Fruit fly (Drosophila melanogaster) whole organism, embryonic: ENCODE results near the gene CG2493.

ENCODE experiments used
- Aef1 ChIP-seq: fragments of 200-800 bp; sonication (Bioruptor generic); IDR thresholded peaks from 3 replicates; pipeline ENCODE4 v1.3.6; 2022; ENCODE audit warnings: missing biosample characterization, missing genetic modification characterization
- Antp ChIP-seq: fragments of 200-800 bp; sonication (Bioruptor generic); optimal IDR thresholded peaks from 3 replicates; lab custom pipeline; 2016; ENCODE audit warnings: missing biosample characterization, missing genetic modification characterization
- Atf-2 ChIP-seq: fragments of 200-800 bp; sonication (Bioruptor generic); optimal IDR thresholded peaks from 2 replicates; lab custom pipeline; 2016; ENCODE audit warnings: missing biosample characterization, missing genetic modification characterization
- CG1233 ChIP-seq: fragments of 200-800 bp; sonication (Bioruptor generic); optimal IDR thresholded peaks from 4 replicates; lab custom pipeline; 2018; ENCODE audit warnings: missing biosample characterization, mild to moderate bottlenecking, missing genetic modification characterization
- CG13123 ChIP-seq: fragments of 200-800 bp; sonication (Bioruptor generic); optimal IDR thresholded peaks from 2 replicates; lab custom pipeline; 2016; ENCODE audit warnings: missing biosample characterization, missing genetic modification characterization
- CG13296 ChIP-seq: fragments of 200-800 bp; sonication (Bioruptor generic); optimal IDR thresholded peaks from 3 replicates; lab custom pipeline; 2018; ENCODE audit warnings: missing biosample characterization, mild to moderate bottlenecking, missing genetic modification characterization
- CG14667 ChIP-seq: fragments of 200-800 bp; sonication (Bioruptor generic); IDR thresholded peaks from 2 replicates; pipeline ENCODE4 v1.3.6; 2022; ENCODE audit warnings: missing biosample characterization, missing genetic modification characterization
- CG14710 ChIP-seq: fragments of 200-800 bp; sonication (Bioruptor generic); optimal IDR thresholded peaks from 3 replicates; lab custom pipeline; 2019; ENCODE audit warnings: missing biosample characterization, mild to moderate bottlenecking, missing genetic modification characterization, moderate library complexity
- CG14860 ChIP-seq: fragments of 200-800 bp; sonication (Bioruptor generic); IDR thresholded peaks from 3 replicates; pipeline ENCODE4 v1.3.6; 2022; ENCODE audit warnings: missing biosample characterization, missing genetic modification characterization; ENCODE audit not compliant: partially characterized antibody
- CG1647 ChIP-seq: fragments of 200-800 bp; sonication (Bioruptor generic); optimal IDR thresholded peaks from 3 replicates; lab custom pipeline; 2016; ENCODE audit warnings: missing biosample characterization, missing genetic modification characterization
- CG18262 ChIP-seq: fragments of 200-800 bp; optimal IDR thresholded peaks from 3 replicates; lab custom pipeline; 2019; ENCODE audit warnings: missing biosample characterization, mild to moderate bottlenecking, missing genetic modification characterization, moderate library complexity
- CG4617 ChIP-seq: fragments of 200-800 bp; sonication (Bioruptor generic); optimal IDR thresholded peaks from 3 replicates; lab custom pipeline; 2016; ENCODE audit warnings: missing biosample characterization, missing genetic modification characterization, borderline replicate concordance
- CG4707 ChIP-seq: fragments of 200-800 bp; sonication (Bioruptor generic); optimal IDR thresholded peaks from 2 replicates; lab custom pipeline; 2018; ENCODE audit warnings: missing biosample characterization, mild to moderate bottlenecking, missing genetic modification characterization, moderate library complexity
- CG6654 ChIP-seq: fragments of 200-800 bp; sonication (Bioruptor generic); optimal IDR thresholded peaks from 2 replicates; lab custom pipeline; 2017; ENCODE audit warnings: missing biosample characterization, mild to moderate bottlenecking, missing genetic modification characterization
- CG8290 ChIP-seq, 3 experiments: fragments of 200-800 bp; sonication (Bioruptor generic); optimal IDR thresholded peaks; 2 replicates each; lab custom pipeline; 2016 to 2019; ENCODE audit warnings: missing biosample characterization in 3 of 3, missing genetic modification characterization in 3 of 3, mild to moderate bottlenecking in 2 of 3, moderate library complexity in 1 of 3
- CG8924 ChIP-seq: fragments of 200-800 bp; optimal IDR thresholded peaks from 3 replicates; lab custom pipeline; 2019; ENCODE audit warnings: missing biosample characterization, mild to moderate bottlenecking, missing genetic modification characterization, moderate library complexity
- CG9932 ChIP-seq: fragments of 200-800 bp; sonication (Bioruptor generic); IDR thresholded peaks from 2 replicates; pipeline ENCODE4 v1.3.6; 2022; ENCODE audit warnings: missing biosample characterization, missing genetic modification characterization
- CHES-1-like ChIP-seq: fragments of 200-800 bp; sonication (Bioruptor generic); optimal IDR thresholded peaks from 2 replicates; lab custom pipeline; 2016; ENCODE audit warnings: missing biosample characterization, missing genetic modification characterization
- CTCF ChIP-seq: fragments of 200-800 bp; sonication (Bioruptor generic); optimal IDR thresholded peaks from 2 replicates; lab custom pipeline; 2017; ENCODE audit warnings: missing biosample characterization, mild to moderate bottlenecking, missing genetic modification characterization, moderate library complexity
- CkIIα-i1 ChIP-seq: fragments of 200-800 bp; sonication (Bioruptor generic); IDR thresholded peaks from 2 replicates; pipeline ENCODE4 v1.3.6; 2022; ENCODE audit warnings: missing biosample characterization, missing genetic modification characterization
- CoRest ChIP-seq: fragments of 200-800 bp; sonication (Bioruptor generic); optimal IDR thresholded peaks from 3 replicates; lab custom pipeline; 2018; ENCODE audit warnings: missing biosample characterization, mild to moderate bottlenecking, missing genetic modification characterization, moderate library complexity
- Dll ChIP-seq: fragments of 200-800 bp; sonication (Bioruptor generic); IDR thresholded peaks from 4 replicates; pipeline ENCODE4 v1.3.6; 2022; ENCODE audit warnings: missing biosample characterization, missing genetic modification characterization; ENCODE audit not compliant: partially characterized antibody
- Ets65A ChIP-seq: fragments of 200-800 bp; sonication (Bioruptor generic); peaks from one replicate; lab custom pipeline; 2016; ENCODE audit warnings: missing biosample characterization, missing genetic modification characterization
- Fer3 ChIP-seq: fragments of 200-800 bp; sonication (Bioruptor generic); optimal IDR thresholded peaks from 2 replicates; lab custom pipeline; 2018; ENCODE audit warnings: missing biosample characterization, mild to moderate bottlenecking, missing genetic modification characterization, moderate library complexity
- HmgD ChIP-seq: fragments of 200-800 bp; sonication (Bioruptor generic); optimal IDR thresholded peaks from 3 replicates; lab custom pipeline; 2016; ENCODE audit warnings: missing biosample characterization, missing genetic modification characterization
- Hr3 ChIP-seq: fragments of 200-800 bp; sonication (Bioruptor generic); optimal IDR thresholded peaks from 3 replicates; lab custom pipeline; 2016; ENCODE audit warnings: missing biosample characterization, missing genetic modification characterization
- MESR4 ChIP-seq: fragments of 200-800 bp; sonication (Bioruptor generic); optimal IDR thresholded peaks from 2 replicates; lab custom pipeline; 2018; ENCODE audit warnings: missing biosample characterization, mild to moderate bottlenecking, missing genetic modification characterization, moderate library complexity
- Mrtf ChIP-seq: fragments of 200-800 bp; sonication (Bioruptor generic); IDR thresholded peaks from 3 replicates; pipeline ENCODE4 v1.3.6; 2022; ENCODE audit warnings: missing biosample characterization, missing genetic modification characterization
- Six4 ChIP-seq: fragments of 200-800 bp; sonication (Bioruptor generic); optimal IDR thresholded peaks from 2 replicates; lab custom pipeline; 2016; ENCODE audit warnings: missing biosample characterization, missing genetic modification characterization
- Vsx1 ChIP-seq: fragments of 200-800 bp; sonication (Bioruptor generic); optimal IDR thresholded peaks from 2 replicates; lab custom pipeline; 2017; ENCODE audit warnings: missing biosample characterization, mild to moderate bottlenecking, missing genetic modification characterization, missing genetic modification reagents
- YL-1 ChIP-seq: fragments of 200-800 bp; sonication (Bioruptor generic); optimal IDR thresholded peaks from 3 replicates; lab custom pipeline; 2017; ENCODE audit warnings: missing biosample characterization, mild to moderate bottlenecking, missing genetic modification characterization
- chn ChIP-seq: fragments of 200-800 bp; sonication (Bioruptor generic); optimal IDR thresholded peaks from 2 replicates; lab custom pipeline; 2016; ENCODE audit warnings: missing biosample characterization, missing genetic modification characterization
- ci ChIP-seq: fragments of 200-800 bp; sonication (Bioruptor generic); IDR thresholded peaks from 3 replicates; pipeline ENCODE4 v1.3.6; 2022; ENCODE audit warnings: missing biosample characterization, missing genetic modification characterization
- croc ChIP-seq: fragments of 200-800 bp; sonication (Bioruptor generic); conservative IDR thresholded peaks from 3 replicates; pipeline ENCODE4 v1.3.6; 2022; ENCODE audit warnings: missing biosample characterization, missing genetic modification characterization
- crol ChIP-seq: fragments of 200-800 bp; sonication (Bioruptor generic); IDR thresholded peaks from 2 replicates; pipeline ENCODE4 v1.3.6; 2022; ENCODE audit warnings: missing biosample characterization, missing genetic modification characterization
- crp ChIP-seq, 2 experiments: fragments of 200-800 bp; sonication (Bioruptor generic); optimal IDR thresholded peaks; 2 replicates in 1 of 2; 3 replicates in 1 of 2; lab custom pipeline; 2017; ENCODE audit warnings: missing biosample characterization in 2 of 2, missing genetic modification characterization in 2 of 2, mild to moderate bottlenecking in 1 of 2, moderate library complexity in 1 of 2
- fd102C ChIP-seq: fragments of 200-800 bp; sonication (Bioruptor generic); optimal IDR thresholded peaks from 2 replicates; lab custom pipeline; 2018; ENCODE audit warnings: missing biosample characterization, mild to moderate bottlenecking, missing genetic modification characterization, moderate library complexity
- fd96Cb ChIP-seq: fragments of 200-800 bp; sonication (Bioruptor generic); optimal IDR thresholded peaks from 2 replicates; lab custom pipeline; 2018; ENCODE audit warnings: missing biosample characterization, mild to moderate bottlenecking, missing genetic modification characterization, moderate library complexity
- gce ChIP-seq: fragments of 200-800 bp; sonication (Bioruptor generic); IDR thresholded peaks from 3 replicates; pipeline ENCODE4 v1.3.6; 2022; ENCODE audit warnings: missing biosample characterization, missing genetic modification characterization
- grau ChIP-seq: fragments of 200-800 bp; optimal IDR thresholded peaks from 3 replicates; lab custom pipeline; 2019; ENCODE audit warnings: missing biosample characterization, mild to moderate bottlenecking, missing genetic modification characterization, moderate library complexity
- hth ChIP-seq: fragments of >200 bp; optimal IDR thresholded peaks from 2 replicates; lab custom pipeline; 2017; ENCODE audit warnings: inconsistent platforms
- kay ChIP-seq: fragments of 200-800 bp; sonication (Bioruptor generic); optimal IDR thresholded peaks from 2 replicates; lab custom pipeline; 2016; ENCODE audit warnings: missing biosample characterization, missing genetic modification characterization
- lbe ChIP-seq: fragments of 200-800 bp; sonication (Bioruptor generic); optimal IDR thresholded peaks from 2 replicates; lab custom pipeline; 2016; ENCODE audit warnings: missing biosample characterization, mild to moderate bottlenecking, missing genetic modification characterization
- onecut ChIP-seq: fragments of 200-800 bp; sonication (Bioruptor generic); IDR thresholded peaks from 2 replicates; pipeline ENCODE4 v1.3.6; 2022; ENCODE audit warnings: missing biosample characterization, missing genetic modification characterization
- phol ChIP-seq: fragments of 200-800 bp; sonication (Bioruptor generic); optimal IDR thresholded peaks from 3 replicates; lab custom pipeline; 2018; ENCODE audit warnings: missing biosample characterization, mild to moderate bottlenecking, missing genetic modification characterization, moderate library complexity
- prd ChIP-seq, 3 experiments: fragments of >200 bp in 2 of 3; fragments of 200-800 bp in 1 of 3; sonication (Bioruptor generic) in 1 of 3; optimal IDR thresholded peaks in 2 of 3; IDR thresholded peaks in 1 of 3; 2 replicates in 2 of 3; 3 replicates in 1 of 3; pipeline versions ENCODE4 v1.3.6 to Lab custom; 2017 to 2022; ENCODE audit warnings: missing biosample characterization in 1 of 3, missing genetic modification characterization in 1 of 3
- scrt ChIP-seq: fragments of 200-800 bp; sonication (Bioruptor generic); optimal IDR thresholded peaks from 2 replicates; lab custom pipeline; 2018; ENCODE audit warnings: missing biosample characterization, mild to moderate bottlenecking, missing genetic modification characterization, moderate library complexity
- sens ChIP-seq: fragments of 200-800 bp; sonication (Bioruptor generic); peaks from one replicate; lab custom pipeline; 2016; ENCODE audit warnings: missing biosample characterization, missing genetic modification characterization
- sima ChIP-seq: fragments of 200-800 bp; sonication (Bioruptor generic); optimal IDR thresholded peaks from 2 replicates; lab custom pipeline; 2016; ENCODE audit warnings: missing biosample characterization, missing genetic modification characterization
- sr ChIP-seq: fragments of 200-800 bp; sonication (Bioruptor generic); IDR thresholded peaks from 3 replicates; pipeline ENCODE4 v1.3.6; 2022; ENCODE audit warnings: missing biosample characterization, missing genetic modification characterization
- vvl ChIP-seq: fragments of 200-800 bp; sonication (Bioruptor generic); IDR thresholded peaks from 2 replicates; pipeline ENCODE4 v1.3.6; 2022; ENCODE audit warnings: missing biosample characterization, missing genetic modification characterization

CG2493 gene

DNA sequence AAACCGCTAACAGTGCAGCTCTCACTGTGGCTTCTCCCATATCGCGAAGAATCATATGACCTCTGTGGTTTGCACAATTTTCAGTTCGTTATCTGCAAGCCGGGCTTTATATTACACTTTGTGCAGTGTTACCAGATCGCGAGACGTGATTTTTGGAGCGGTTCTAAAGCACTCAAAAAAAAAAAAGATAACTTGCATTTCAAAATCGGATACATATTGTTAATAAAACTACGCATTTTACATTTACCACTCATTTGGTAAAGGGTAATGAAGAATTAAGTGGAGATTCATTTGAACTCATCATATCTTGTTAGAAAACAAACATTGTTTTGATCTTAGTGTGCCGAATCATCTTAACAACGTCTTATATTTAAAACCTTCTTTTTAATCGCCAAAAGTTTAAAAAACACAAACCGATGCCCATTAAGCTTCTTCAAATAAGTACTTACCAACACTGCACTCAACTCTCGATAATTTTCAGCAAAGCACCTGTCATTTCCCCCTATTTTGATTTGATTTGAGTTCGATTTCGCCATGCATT, at the start of gene CG2493 (continued):
- TF ChIP-seq CG1647 (GFP tag; lab: Kevin White, UChicago), result no peak
- no peak for TF ChIP-seq CG6654 (GFP tag; lab: Kevin White, UChicago)
- TF ChIP-seq phol (tag; lab: Kevin White, UChicago), result peak; percentile 63
- no peak for TF ChIP-seq Mrtf (GFP tag; lab: Robert Waterston, UW)
- peak; percentile 14 for TF ChIP-seq Fer3 (tag; lab: Kevin White, UChicago)
- no peak; the same call in 3 of the 4 replicates for TF ChIP-seq Dll (GFP tag; lab: Robert Waterston, UW)
- no peak for TF ChIP-seq CG13123 (GFP tag; lab: Kevin White, UChicago)
- TF ChIP-seq CG4617 (GFP tag; lab: Kevin White, UChicago), result no peak
- no peak for TF ChIP-seq Atf-2 (GFP tag; lab: Kevin White, UChicago)
- no peak for TF ChIP-seq ci (GFP tag; lab: Robert Waterston, UW)
- TF ChIP-seq Six4 (GFP tag; lab: Kevin White, UChicago), result peak; percentile 22
- TF ChIP-seq scrt (GFP tag; lab: Kevin White, UChicago), result no peak
- TF ChIP-seq onecut (GFP tag; lab: Robert Waterston, UW), result no peak
- no peak for TF ChIP-seq Vsx1 (GFP tag; lab: Kevin White, UChicago)
- no peak for TF ChIP-seq grau (tag; lab: Kevin White, UChicago)
- TF ChIP-seq CG8290 (GFP tag; optimal IDR thresholded peaks at IDR 0.05; lab: Kevin White, UChicago), result no peak
- TF ChIP-seq CG8290 (tag; optimal IDR thresholded peaks at IDR 0.05; lab: Kevin White, UChicago), result no peak
- TF ChIP-seq CG14710, result peak; percentile 59
- TF ChIP-seq croc (GFP tag; lab: Robert Waterston, UW), result no peak
- no peak for TF ChIP-seq Hr3 (GFP tag; lab: Kevin White, UChicago)
- TF ChIP-seq lbe, result no peak
- TF ChIP-seq CTCF (GFP tag; lab: Kevin White, UChicago), result no peak
- peak; percentile 6 for TF ChIP-seq fd96Cb
- TF ChIP-seq HmgD, result no peak
- no peak for TF ChIP-seq CG14860 (GFP tag; lab: Robert Waterston, UW)
- TF ChIP-seq fd102C, result no peak
- no peak for TF ChIP-seq vvl (GFP tag; lab: Robert Waterston, UW)
- no peak for TF ChIP-seq CG13296 (GFP tag; lab: Kevin White, UChicago)
- no peak for TF ChIP-seq CG14667 (GFP tag; lab: Robert Waterston, UW)
- no peak for TF ChIP-seq kay
- peak; percentile 6; the same call in 1 of the 2 replicates for TF ChIP-seq CG9932 (GFP tag; lab: Robert Waterston, UW)
- no peak for TF ChIP-seq gce (GFP tag; lab: Robert Waterston, UW)
- no peak for TF ChIP-seq crol (GFP tag; lab: Robert Waterston, UW)
- no peak for TF ChIP-seq CG8924 (tag; lab: Kevin White, UChicago)
- TF ChIP-seq CG18262 (tag; lab: Kevin White, UChicago), result peak; percentile 64
- no peak for TF ChIP-seq chn (GFP tag; lab: Kevin White, UChicago)
- TF ChIP-seq sima, result no peak
- no peak for TF ChIP-seq sr
- no peak for TF ChIP-seq hth
- TF ChIP-seq CoRest (tag; lab: Kevin White, UChicago), result no peak
- TF ChIP-seq CG4707 (GFP tag; lab: Kevin White, UChicago), result no peak
- TF ChIP-seq CkIIα-i1 (GFP tag; lab: Robert Waterston, UW), result no peak
- no peak for TF ChIP-seq CG1233 (GFP tag; lab: Kevin White, UChicago)
- TF ChIP-seq prd (optimal IDR thresholded peaks at IDR 0.05; lab: Kevin White, UChicago), result no peak
- peak; percentile 42; the same call in 1 of the 3 replicates for TF ChIP-seq prd (GFP tag; IDR thresholded peaks at IDR 0.05; lab: Robert Waterston, UW)
- peak; percentile 80 for TF ChIP-seq sens (GFP tag; lab: Kevin White, UChicago)
- TF ChIP-seq YL-1, result no peak
- TF ChIP-seq CHES-1-like (GFP tag; lab: Kevin White, UChicago), result no peak
- TF ChIP-seq MESR4, result no peak
- no peak for TF ChIP-seq Aef1 (GFP tag; lab: Robert Waterston, UW)
- TF ChIP-seq Ets65A (GFP tag; lab: Kevin White, UChicago), result no peak
- TF ChIP-seq crp (GFP tag; optimal IDR thresholded peaks at IDR 0.05; lab: Kevin White, UChicago), result no peak
- no peak for TF ChIP-seq Antp (GFP tag; lab: Kevin White, UChicago)
